Worm (Caenorhabditis elegans) whole organism, young adult: ENCODE measurements around the gene ZK809.9.

ENCODE experiments used
- B0019.2 ChIP-seq: fragments of 200-800 bp; sonication (Bioruptor generic); conservative IDR thresholded peaks from 2 replicates; pipeline ENCODE4 v1.3.6; 2022; ENCODE audit warnings: missing genetic modification reagents, missing genetic modification characterization, missing compliant biosample characterization
- C17E4.6 ChIP-seq: fragments of 200-800 bp; sonication (Bioruptor generic); IDR thresholded peaks from 2 replicates; pipeline ENCODE4 v1.3.6; 2022; ENCODE audit warnings: missing genetic modification reagents, missing genetic modification characterization, missing compliant biosample characterization
- F33H1.4 ChIP-seq: fragments of 200-800 bp; sonication (Bioruptor generic); IDR thresholded peaks from 2 replicates; pipeline ENCODE4 v1.3.6; 2022; ENCODE audit warnings: missing genetic modification reagents, missing genetic modification characterization, missing compliant biosample characterization
- F37B4.10 ChIP-seq: fragments of 200-800 bp; sonication (Bioruptor generic); IDR thresholded peaks from 2 replicates; pipeline ENCODE4 v1.3.6; 2022; ENCODE audit warnings: missing genetic modification characterization, missing compliant biosample characterization
- F49E8.2 ChIP-seq: sonication (generic microtip); optimal IDR thresholded peaks from 3 replicates; lab custom pipeline; 2017; ENCODE audit warnings: missing genetic modification characterization, mild to moderate bottlenecking, missing compliant biosample characterization, antibody characterized with exemption, moderate library complexity; ENCODE audit not compliant: insufficient read depth
- F52B5.7 ChIP-seq: sonication (generic microtip); optimal IDR thresholded peaks from 2 replicates; lab custom pipeline; 2016; ENCODE audit warnings: mild to moderate bottlenecking, missing genetic modification characterization, missing compliant biosample characterization
- F55B11.4 ChIP-seq: sonication (generic microtip); optimal IDR thresholded peaks from 2 replicates; lab custom pipeline; 2016; ENCODE audit warnings: missing compliant biosample characterization, missing genetic modification characterization, borderline replicate concordance; ENCODE audit not compliant: insufficient read depth
- K12H6.12 ChIP-seq: fragments of 200-800 bp; sonication (Bioruptor generic); optimal IDR thresholded peaks from 2 replicates; lab custom pipeline; 2018; ENCODE audit warnings: mild to moderate bottlenecking, missing genetic modification characterization, missing compliant biosample characterization
- T07F8.4 ChIP-seq: sonication (generic microtip); optimal IDR thresholded peaks from 2 replicates; lab custom pipeline; 2016; ENCODE audit warnings: mild to moderate bottlenecking, missing genetic modification characterization, moderate library complexity, missing compliant biosample characterization
- Y53G8AR.9 ChIP-seq: fragments of 200-800 bp; sonication (Bioruptor generic); conservative IDR thresholded peaks from 2 replicates; pipeline ENCODE4 v1.3.6; 2022; ENCODE audit warnings: missing genetic modification reagents, missing genetic modification characterization, missing compliant biosample characterization
- Y56A3A.18 ChIP-seq: fragments of 200-800 bp; sonication (Bioruptor generic); IDR thresholded peaks from 2 replicates; pipeline ENCODE4 v1.3.6; 2022; ENCODE audit warnings: missing genetic modification reagents, missing genetic modification characterization, missing compliant biosample characterization
- Y79H2A.3 ChIP-seq: fragments of 200-800 bp; sonication (Bioruptor generic); conservative IDR thresholded peaks from 2 replicates; pipeline ENCODE4 v1.3.6; 2022; ENCODE audit warnings: missing genetic modification reagents, missing genetic modification characterization, missing compliant biosample characterization
- ZK185.1 ChIP-seq: sonication (generic microtip); optimal IDR thresholded peaks from 2 replicates; lab custom pipeline; 2016; ENCODE audit warnings: mild to moderate bottlenecking, missing genetic modification characterization, missing compliant biosample characterization; ENCODE audit not compliant: poor library complexity, severe bottlenecking
- akir-1 ChIP-seq: fragments of 200-800 bp; sonication (Bioruptor generic); optimal IDR thresholded peaks from 2 replicates; lab custom pipeline; 2018; ENCODE audit warnings: mild to moderate bottlenecking, missing genetic modification characterization, moderate library complexity, missing compliant biosample characterization
- aptf-2 ChIP-seq: fragments of 200-800 bp; sonication (Bioruptor generic); conservative IDR thresholded peaks from 2 replicates; pipeline ENCODE4 v1.3.6; 2022; ENCODE audit warnings: missing genetic modification reagents, missing genetic modification characterization, missing compliant biosample characterization
- aptf-3 ChIP-seq: fragments of 200-800 bp; sonication (Bioruptor generic); IDR thresholded peaks from 2 replicates; pipeline ENCODE4 v1.3.6; 2022; ENCODE audit warnings: missing genetic modification characterization, missing compliant biosample characterization
- bed-2 ChIP-seq: fragments of 200-800 bp; sonication (Bioruptor generic); IDR thresholded peaks from 2 replicates; pipeline ENCODE4 v1.3.6; 2022; ENCODE audit warnings: missing genetic modification reagents, missing genetic modification characterization, missing compliant biosample characterization
- ceh-27 ChIP-seq: fragments of 200-800 bp; sonication (Bioruptor generic); optimal IDR thresholded peaks from 2 replicates; lab custom pipeline; 2018; ENCODE audit warnings: mild to moderate bottlenecking, missing genetic modification characterization, moderate library complexity, missing compliant biosample characterization
- ceh-40 ChIP-seq: fragments of 200-800 bp; sonication (Bioruptor generic); IDR thresholded peaks from 2 replicates; pipeline ENCODE4 v1.3.6; 2022; ENCODE audit warnings: missing genetic modification characterization, missing compliant biosample characterization
- chd-7 ChIP-seq: sonication (generic microtip); optimal IDR thresholded peaks from 2 replicates; lab custom pipeline; 2016; ENCODE audit warnings: mild to moderate bottlenecking, missing genetic modification characterization, moderate library complexity, missing compliant biosample characterization
- die-1 ChIP-seq: sonication (generic microtip); optimal IDR thresholded peaks from 2 replicates; lab custom pipeline; 2016; ENCODE audit warnings: missing genotype, mild to moderate bottlenecking, missing genetic modification characterization, missing compliant biosample characterization
- dox-1 ChIP-seq: fragments of 200-800 bp; sonication (Bioruptor generic); IDR thresholded peaks from 2 replicates; pipeline ENCODE4 v1.3.6; 2022; ENCODE audit warnings: missing genetic modification reagents, missing genetic modification characterization, missing compliant biosample characterization
- efl-1 ChIP-seq: fragments of 150-350 bp; optimal IDR thresholded peaks from 2 replicates; lab custom pipeline; 2014; ENCODE audit warnings: missing biosample characterization, missing genetic modification reagents, missing genetic modification characterization
- egl-44 ChIP-seq: fragments of 200-800 bp; sonication (Bioruptor generic); IDR thresholded peaks from 2 replicates; pipeline ENCODE4 v1.3.6; 2022; ENCODE audit warnings: missing genetic modification reagents, missing genetic modification characterization, missing compliant biosample characterization
- ets-4 ChIP-seq: fragments of 200-800 bp; sonication (Bioruptor generic); optimal IDR thresholded peaks from 2 replicates; lab custom pipeline; 2018; ENCODE audit warnings: mild to moderate bottlenecking, missing genetic modification characterization, missing compliant biosample characterization
- fkh-3 ChIP-seq: sonication (generic microtip); optimal IDR thresholded peaks from 2 replicates; lab custom pipeline; 2016; ENCODE audit warnings: mild to moderate bottlenecking, missing genetic modification characterization, missing compliant biosample characterization
- gei-17 ChIP-seq: fragments of 200-800 bp; sonication (Bioruptor generic); optimal IDR thresholded peaks from 2 replicates; lab custom pipeline; 2018; ENCODE audit warnings: mild to moderate bottlenecking, missing genetic modification characterization, missing compliant biosample characterization
- hmg-1.2 ChIP-seq: fragments of 200-800 bp; sonication (Bioruptor generic); IDR thresholded peaks from 2 replicates; pipeline ENCODE4 v1.3.6; 2022; ENCODE audit warnings: missing genetic modification reagents, missing genetic modification characterization, missing compliant biosample characterization
- hmg-20 ChIP-seq: fragments of 200-800 bp; sonication (Bioruptor generic); IDR thresholded peaks from 2 replicates; pipeline ENCODE4 v1.3.6; 2022; ENCODE audit warnings: missing genetic modification reagents, missing genetic modification characterization, missing compliant biosample characterization
- lin-26 ChIP-seq: fragments of 200-800 bp; sonication (Bioruptor generic); IDR thresholded peaks from 2 replicates; pipeline ENCODE4 v1.3.6; 2022; ENCODE audit warnings: missing genetic modification reagents, missing genetic modification characterization, missing compliant biosample characterization
- lir-1 ChIP-seq: fragments of 200-800 bp; sonication (Bioruptor generic); conservative IDR thresholded peaks from 2 replicates; pipeline ENCODE4 v1.3.6; 2022; ENCODE audit warnings: missing genetic modification reagents, missing genetic modification characterization, missing compliant biosample characterization
- lsy-27 ChIP-seq: sonication (generic microtip); optimal IDR thresholded peaks from 2 replicates; lab custom pipeline; 2017; ENCODE audit warnings: missing genetic modification characterization, mild to moderate bottlenecking, missing compliant biosample characterization, antibody characterized with exemption, missing genotype, borderline replicate concordance; ENCODE audit not compliant: insufficient read depth
- madf-10 ChIP-seq: sonication (generic microtip); optimal IDR thresholded peaks from 2 replicates; lab custom pipeline; 2016; ENCODE audit warnings: mild to moderate bottlenecking, missing genetic modification characterization, missing compliant biosample characterization
- madf-8 ChIP-seq: fragments of 200-800 bp; sonication (Bioruptor generic); conservative IDR thresholded peaks from 2 replicates; pipeline ENCODE4 v1.3.6; 2022; ENCODE audit warnings: missing genetic modification reagents, missing genetic modification characterization, missing compliant biosample characterization
- mxl-1 ChIP-seq: sonication (generic microtip); optimal IDR thresholded peaks from 2 replicates; lab custom pipeline; 2016; ENCODE audit warnings: missing genetic modification characterization, missing compliant biosample characterization
- nfyb-1 ChIP-seq: fragments of 200-800 bp; sonication (Bioruptor generic); IDR thresholded peaks from 2 replicates; pipeline ENCODE4 v1.3.6; 2022; ENCODE audit warnings: missing genetic modification reagents, missing genetic modification characterization, missing compliant biosample characterization
- nhr-27 ChIP-seq: fragments of 200-800 bp; sonication (Bioruptor generic); optimal IDR thresholded peaks from 2 replicates; lab custom pipeline; 2018; ENCODE audit warnings: mild to moderate bottlenecking, missing genetic modification characterization, moderate library complexity, missing compliant biosample characterization
- nhr-80 ChIP-seq: sonication (generic microtip); optimal IDR thresholded peaks from 2 replicates; lab custom pipeline; 2016; ENCODE audit warnings: missing genetic modification characterization, missing compliant biosample characterization
- rcor-1 ChIP-seq: fragments of 200-800 bp; sonication (Bioruptor generic); IDR thresholded peaks from 2 replicates; pipeline ENCODE4 v1.3.6; 2022; ENCODE audit warnings: missing genetic modification reagents, missing genetic modification characterization, missing compliant biosample characterization
- repo-1 ChIP-seq: sonication (generic microtip); optimal IDR thresholded peaks from 2 replicates; lab custom pipeline; 2017; ENCODE audit warnings: mild to moderate bottlenecking, missing genetic modification characterization, missing compliant biosample characterization
- sdz-38 ChIP-seq: sonication (generic microtip); optimal IDR thresholded peaks from 2 replicates; lab custom pipeline; 2016; ENCODE audit warnings: missing genotype, missing genetic modification characterization, missing compliant biosample characterization
- sptf-2 ChIP-seq: fragments of 200-800 bp; sonication (Bioruptor generic); optimal IDR thresholded peaks from 2 replicates; lab custom pipeline; 2018; ENCODE audit warnings: mild to moderate bottlenecking, missing genetic modification characterization, missing compliant biosample characterization
- tbp1 ChIP-seq: fragments of 200-800 bp; sonication (Bioruptor generic); optimal IDR thresholded peaks from 2 replicates; lab custom pipeline; 2018; ENCODE audit warnings: mild to moderate bottlenecking, missing genetic modification characterization, missing compliant biosample characterization
- unc-130 ChIP-seq: sonication (generic microtip); optimal IDR thresholded peaks from 2 replicates; lab custom pipeline; 2016; ENCODE audit warnings: missing genetic modification reagents, missing genetic modification characterization, missing compliant biosample characterization
- xnd-1 ChIP-seq: sonication (generic microtip); optimal IDR thresholded peaks from 2 replicates; lab custom pipeline; 2016; ENCODE audit warnings: missing genotype, missing genetic modification reagents, missing genetic modification characterization, missing compliant biosample characterization
- zfh-2 ChIP-seq: fragments of 200-800 bp; sonication (Bioruptor generic); conservative IDR thresholded peaks from 2 replicates; pipeline ENCODE4 v1.3.6; 2022; ENCODE audit warnings: missing genetic modification reagents, missing genetic modification characterization, missing compliant biosample characterization
- ztf-18 ChIP-seq: sonication (generic microtip); optimal IDR thresholded peaks from 2 replicates; lab custom pipeline; 2016; ENCODE audit warnings: missing genotype, mild to moderate bottlenecking, missing genetic modification characterization, missing compliant biosample characterization
- ztf-6 ChIP-seq: fragments of 200-800 bp; sonication (Bioruptor generic); IDR thresholded peaks from 2 replicates; pipeline ENCODE4 v1.3.6; 2022; ENCODE audit warnings: missing genetic modification reagents, missing genetic modification characterization, missing compliant biosample characterization

The ZK809.9 gene

DNA sequence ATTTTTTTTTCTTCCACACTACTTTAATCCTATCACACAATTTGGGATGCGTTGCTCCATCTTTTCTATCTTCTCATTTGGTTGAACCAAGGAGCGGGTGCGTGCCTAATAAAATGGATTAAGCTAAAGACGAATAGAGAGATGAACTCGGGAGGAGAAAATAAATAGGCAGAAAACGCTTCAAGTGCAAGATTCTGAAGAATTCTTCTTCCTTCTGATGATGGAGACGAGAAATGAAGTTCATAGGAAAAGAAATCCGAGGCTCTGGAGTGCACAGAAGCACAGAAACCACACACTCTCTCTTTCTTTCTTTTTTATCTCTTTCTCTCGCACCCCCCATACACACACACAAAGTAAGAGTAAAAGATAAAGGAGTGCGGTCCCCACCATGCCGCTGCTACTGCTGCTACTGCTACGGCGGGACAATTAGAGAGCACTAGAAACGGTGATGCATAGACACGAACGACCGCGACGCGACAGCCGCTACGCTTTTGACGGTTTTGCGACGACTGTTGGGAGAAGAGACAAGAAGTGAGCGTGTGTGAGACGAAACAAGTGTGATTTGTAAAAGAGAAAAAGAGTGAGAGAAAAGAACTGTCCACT is 27.1 kb downstream of the ZK809.9 start (continued):
- TF ChIP-seq F49E8.2 (tag; lab: Kevin White, UChicago) (no peak), repo-1 (tag; lab: Kevin White, UChicago) (peak; percentile 28), C17E4.6 (GFP tag; lab: Robert Waterston, UW) (no peak), F55B11.4 (no peak), B0019.2 (GFP tag; lab: Robert Waterston, UW) (no peak), rcor-1 (GFP tag; lab: Robert Waterston, UW) (0 out of 2 replicates have a peak, but pooled peaks have one; percentile 23), aptf-3 (no peak), Y56A3A.18 (peak; percentile 45; the same call in 1 of the 2 replicates), hmg-20 (GFP tag; lab: Robert Waterston, UW) (no peak), Y53G8AR.9 (no peak), aptf-2 (no peak), lin-26 (GFP tag; lab: Robert Waterston, UW) (peak; percentile 53; the same call in 1 of the 2 replicates), ZK185.1 (tag; lab: Kevin White, UChicago) (peak; percentile 53), lsy-27 (tag; lab: Kevin White, UChicago) (no peak), dox-1 (GFP tag; lab: Robert Waterston, UW) (peak; percentile 83), ceh-40 (GFP tag; lab: Robert Waterston, UW) (no peak), efl-1 (GFP tag; lab: Kevin White, UChicago) (no peak), nhr-80 (tag; lab: Kevin White, UChicago) (peak; percentile 98), unc-130 (GFP tag; lab: Kevin White, UChicago) (no peak), madf-10 (tag; lab: Kevin White, UChicago) (peak; percentile 94), egl-44 (GFP tag; lab: Robert Waterston, UW) (0 out of 2 replicates have a peak, but pooled peaks have one; percentile 21), xnd-1 (tag; lab: Kevin White, UChicago) (no peak), gei-17 (peak; percentile 48), zfh-2 (GFP tag; lab: Robert Waterston, UW) (peak; percentile 89), F33H1.4 (GFP tag; lab: Robert Waterston, UW) (no peak), chd-7 (tag; lab: Kevin White, UChicago) (peak; percentile 62), die-1 (no peak), nfyb-1 (GFP tag; lab: Robert Waterston, UW) (peak; percentile 49; the same call in 1 of the 2 replicates), sdz-38 (tag; lab: Kevin White, UChicago) (no peak), K12H6.12 (tag; lab: Kevin White, UChicago) (peak; percentile 66), mxl-1 (tag; lab: Kevin White, UChicago) (no peak), Y79H2A.3 (GFP tag; lab: Robert Waterston, UW) (no peak), hmg-1.2 (peak; percentile 90), ztf-18 (tag; lab: Kevin White, UChicago) (peak; percentile 21), F37B4.10 (GFP tag; lab: Robert Waterston, UW) (no peak), ets-4 (GFP tag; lab: Kevin White, UChicago) (peak; percentile 89), tbp1 (GFP tag; lab: Kevin White, UChicago) (peak; percentile 50), bed-2 (GFP tag; lab: Robert Waterston, UW) (no peak), nhr-27 (tag; lab: Kevin White, UChicago) (no peak), akir-1 (GFP tag; lab: Kevin White, UChicago) (no peak), lir-1 (GFP tag; lab: Robert Waterston, UW) (no peak), F52B5.7 (no peak), fkh-3 (tag; lab: Kevin White, UChicago) (no peak), ztf-6 (no peak), T07F8.4 (tag; lab: Kevin White, UChicago) (no peak), madf-8 (GFP tag; lab: Robert Waterston, UW) (no peak), sptf-2 (GFP tag; lab: Kevin White, UChicago) (no peak), ceh-27 (peak; percentile 32)
